Worm (Caenorhabditis elegans): ENCODE data around the gene C29F9.12.

ce11 chrIII:159149-159548 lies 37.3 kb upstream of the C29F9.12 start:
- TF ChIP-seq elt-1 (tag; optimal IDR thresholded peaks at IDR 0.05; ENCODE audit: borderline replicate concordance, insufficient read depth) = no peak
- TF ChIP-seq ztf-11 (tag; optimal IDR thresholded peaks at IDR 0.05) = no peak
- no peak for TF ChIP-seq nhr-2 (tag; optimal IDR thresholded peaks at IDR 0.05)

All from whole organism, mixed stage, embryonic.